Worm (Caenorhabditis elegans): ENCODE data around the gene C24D10.2.
A peak's percentile ranks its signal among the peaks of the same experiment; 100 is the strongest.
"Not testable (repeated sequence)": the region's sequence is repeated elsewhere in the genome, so short reads cannot be mapped to it uniquely, and the experiment has no call there.

The C24D10.2 gene

ce11 chrIV:5152391-5152790 lies 10.7 kb upstream of the C24D10.2 start, which contains the start of gene soc-2:
TSS of gene soc-2 (minus strand) at chrIV:5152491.
- TF ChIP-seq cog-1 (tag; optimal IDR thresholded peaks at IDR 0.05) = no peak
- no peak for TF ChIP-seq flt-1 (GFP tag; IDR thresholded peaks at IDR 0.05)
- no peak for TF ChIP-seq T22C8.4 (GFP tag; IDR thresholded peaks at IDR 0.05)
- TF ChIP-seq klf-2 (GFP tag; conservative IDR thresholded peaks at IDR 0.05) = no peak
- no peak for TF ChIP-seq med-1 (GFP tag; optimal IDR thresholded peaks at IDR 0.05; ENCODE audit: insufficient read depth)
- TF ChIP-seq ref-1 (GFP tag; conservative IDR thresholded peaks at IDR 0.05) = no peak
- TF ChIP-seq ztf-29 (GFP tag; IDR thresholded peaks at IDR 0.05) = no peak
- TF ChIP-seq ztf-23 (GFP tag; IDR thresholded peaks at IDR 0.05) = no peak
- TF ChIP-seq tab-1 (GFP tag; IDR thresholded peaks at IDR 0.05) = no peak

ce11 chrIV:5157226-5157625 lies 5.9 kb upstream of the C24D10.2 start, which contains the start of gene C24D10.49:
TSS of gene C24D10.49 (minus strand) at chrIV:5157326.
- TF ChIP-seq tab-1 (GFP tag; IDR thresholded peaks at IDR 0.05) (no peak), ztf-23 (GFP tag; IDR thresholded peaks at IDR 0.05) (no peak), T22C8.4 (GFP tag; IDR thresholded peaks at IDR 0.05) (no peak), cog-1 (tag; optimal IDR thresholded peaks at IDR 0.05) (no peak), klf-2 (GFP tag; conservative IDR thresholded peaks at IDR 0.05) (no peak), med-1 (GFP tag; optimal IDR thresholded peaks at IDR 0.05; ENCODE audit: insufficient read depth) (no peak), ztf-29 (GFP tag; IDR thresholded peaks at IDR 0.05) (no peak), flt-1 (GFP tag; IDR thresholded peaks at IDR 0.05) (no peak), ref-1 (GFP tag; conservative IDR thresholded peaks at IDR 0.05) (no peak)

DNA sequence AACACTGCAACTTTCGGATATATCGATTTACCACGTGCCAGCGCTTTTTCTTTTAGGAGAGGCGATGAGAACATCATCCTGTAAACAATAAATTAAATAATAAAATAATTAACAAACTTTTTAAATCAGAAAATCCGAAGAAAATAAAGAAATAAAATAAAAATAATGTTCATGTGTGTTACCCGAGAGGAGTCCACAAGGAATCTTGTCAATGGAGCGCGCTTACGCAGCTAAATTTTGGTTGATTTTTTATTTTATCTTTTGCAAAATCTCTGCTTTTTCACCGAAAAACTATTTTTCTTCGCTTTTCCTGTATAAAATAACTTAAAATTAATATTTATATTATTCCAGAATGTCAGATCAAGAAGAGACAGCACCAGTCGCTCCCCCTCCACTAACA lies 3.0 kb upstream of the C24D10.2 start, which contains the start of the genes C24D10.6 and C24D10.4:
C24D10.6 (minus strand) TSS at position 78 of the 400 bp plus-strand sequence.
C24D10.4 (plus strand) TSS at position 352 of the 400 bp plus-strand sequence.
- TF ChIP-seq flt-1 (GFP tag; IDR thresholded peaks at IDR 0.05) (no peak), T22C8.4 (GFP tag; IDR thresholded peaks at IDR 0.05) (no peak), ztf-29 (GFP tag; IDR thresholded peaks at IDR 0.05) (no peak), tab-1 (GFP tag; IDR thresholded peaks at IDR 0.05) (no peak), ztf-23 (GFP tag; IDR thresholded peaks at IDR 0.05) (no peak), med-1 (GFP tag; optimal IDR thresholded peaks at IDR 0.05; ENCODE audit: insufficient read depth) (no peak), klf-2 (GFP tag; conservative IDR thresholded peaks at IDR 0.05) (no peak), ref-1 (GFP tag; conservative IDR thresholded peaks at IDR 0.05) (no peak)

- not testable (repeated sequence) for TF ChIP-seq flt-1 (GFP tag; IDR thresholded peaks at IDR 0.05); T22C8.4 (GFP tag; IDR thresholded peaks at IDR 0.05); ref-1 (GFP tag; conservative IDR thresholded peaks at IDR 0.05)
Measured at ce11 chrIV:5165626-5166025, 2.5 kb downstream of the C24D10.2 start, which contains the start of gene nspd-6. TSS of gene nspd-6 (minus strand) at chrIV:5165726.

- no peak for TF ChIP-seq tab-1 (GFP tag; IDR thresholded peaks at IDR 0.05)
- no peak for TF ChIP-seq flt-1 (GFP tag; IDR thresholded peaks at IDR 0.05)
- TF ChIP-seq ztf-29 (GFP tag; IDR thresholded peaks at IDR 0.05) = no peak
- TF ChIP-seq T22C8.4 (GFP tag; IDR thresholded peaks at IDR 0.05) = no peak
- no peak for TF ChIP-seq ztf-23 (GFP tag; IDR thresholded peaks at IDR 0.05)
- TF ChIP-seq ref-1 (GFP tag; conservative IDR thresholded peaks at IDR 0.05) = no peak
- TF ChIP-seq cog-1 (tag; optimal IDR thresholded peaks at IDR 0.05) = no peak
- TF ChIP-seq klf-2 (GFP tag; conservative IDR thresholded peaks at IDR 0.05) = no peak
- TF ChIP-seq med-1 (GFP tag; optimal IDR thresholded peaks at IDR 0.05; ENCODE audit: insufficient read depth) = no peak
Measured at ce11 chrIV:5166030-5166429, 2.9 kb downstream of the C24D10.2 start, which contains the start of gene ptp-5.1. TSS of gene ptp-5.1 (plus strand) at chrIV:5166330.

ce11 chrIV:5169335-5169734 lies 6.2 kb downstream of the C24D10.2 start:
- TF ChIP-seq tab-1 (GFP tag; IDR thresholded peaks at IDR 0.05) = no peak
- TF ChIP-seq cog-1 (tag; optimal IDR thresholded peaks at IDR 0.05) = peak; percentile 48

ce11 chrIV:5171994-5172528 lies 8.9 kb downstream of the C24D10.2 start:
- TF ChIP-seq cog-1 (tag; optimal IDR thresholded peaks at IDR 0.05) (no peak), flt-1 (GFP tag; IDR thresholded peaks at IDR 0.05) (no peak), ref-1 (GFP tag; conservative IDR thresholded peaks at IDR 0.05) (no peak), ztf-23 (GFP tag; IDR thresholded peaks at IDR 0.05) (no peak), T22C8.4 (GFP tag; IDR thresholded peaks at IDR 0.05) (no peak), ztf-29 (GFP tag; IDR thresholded peaks at IDR 0.05) (no peak), tab-1 (GFP tag; IDR thresholded peaks at IDR 0.05) (no peak), med-1 (GFP tag; optimal IDR thresholded peaks at IDR 0.05; ENCODE audit: insufficient read depth) (no peak), klf-2 (GFP tag; conservative IDR thresholded peaks at IDR 0.05) (no peak)

- TF ChIP-seq flt-1 (GFP tag; IDR thresholded peaks at IDR 0.05) (0 out of 2 replicates have a peak, but pooled peaks have one; percentile 40), ztf-23 (GFP tag; IDR thresholded peaks at IDR 0.05) (no peak)
Measured at ce11 chrIV:5173032-5173431, 9.9 kb downstream of the C24D10.2 start, which contains the start of gene lam-1. TSS of gene lam-1 (plus strand) at chrIV:5173332.

ce11 chrIV:5183755-5184166 lies 20.6 kb downstream of the C24D10.2 start, which contains the start of gene W03F8.4:
TSS of gene W03F8.4 (plus strand) at chrIV:5184123.
- TF ChIP-seq ztf-23 (GFP tag; IDR thresholded peaks at IDR 0.05) (peak; percentile 82; the same call in 1 of the 2 replicates), med-1 (GFP tag; optimal IDR thresholded peaks at IDR 0.05; ENCODE audit: insufficient read depth) (peak; percentile 16), ref-1 (GFP tag; conservative IDR thresholded peaks at IDR 0.05) (0 out of 2 replicates have a peak, but pooled peaks have one; percentile 25), klf-2 (GFP tag; conservative IDR thresholded peaks at IDR 0.05) (no peak), flt-1 (GFP tag; IDR thresholded peaks at IDR 0.05) (peak; percentile 87), cog-1 (tag; optimal IDR thresholded peaks at IDR 0.05) (peak; percentile 87), ztf-29 (GFP tag; IDR thresholded peaks at IDR 0.05) (no peak), tab-1 (GFP tag; IDR thresholded peaks at IDR 0.05) (peak; percentile 70; the same call in 1 of the 2 replicates), T22C8.4 (GFP tag; IDR thresholded peaks at IDR 0.05) (no peak)

Measured in whole organism, midembryonic.